Worm (Caenorhabditis elegans): ENCODE results near the gene sucg-1.
A peak's percentile ranks its signal among the peaks of the same experiment; 100 is the strongest.

The sucg-1 gene

ce11 chrIV:7747838-7748237, 19.1 kb downstream of the sucg-1 start, which contains the start of gene klo-1:
Gene klo-1 (minus strand): TSS chrIV:7748225.
- TF ChIP-seq nhr-80 (tag; optimal IDR thresholded peaks at IDR 0.05) (peak; percentile 77), D2030.7 (GFP tag; IDR thresholded peaks at IDR 0.05) (no peak)

DNA sequence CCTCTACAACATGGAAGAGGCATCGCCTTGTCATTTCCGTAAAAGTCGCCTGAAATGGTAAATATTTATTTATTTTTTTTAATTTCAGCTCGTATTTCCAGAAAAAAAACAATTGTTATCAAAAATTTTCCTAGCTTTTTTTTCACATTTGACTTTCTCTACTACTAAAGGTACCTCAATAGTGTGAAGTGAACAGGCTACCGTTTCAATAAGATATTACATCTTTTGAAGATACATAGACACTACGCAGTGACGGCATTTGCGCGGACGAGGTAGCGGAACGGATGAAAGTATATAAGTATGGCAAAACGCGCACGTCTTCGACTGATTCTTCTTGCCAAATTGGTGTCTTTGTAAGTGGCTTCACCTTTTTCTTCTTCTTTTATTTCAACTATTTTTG, 24.4 kb downstream of the sucg-1 start, which contains the start of gene col-14:
Gene col-14, plus strand, starts transcription at position 301 of the 400 bp plus-strand sequence.
- TF ChIP-seq Y67H2A.10 (GFP tag; conservative IDR thresholded peaks at IDR 0.05) (no peak), snpc-1.1 (tag; optimal IDR thresholded peaks at IDR 0.05; ENCODE audit: insufficient read depth) (no peak), mxl-1 (tag; optimal IDR thresholded peaks at IDR 0.05) (no peak), fkh-3 (tag; optimal IDR thresholded peaks at IDR 0.05) (no peak), madf-3 (GFP tag; IDR thresholded peaks at IDR 0.05) (no peak), ets-4 (GFP tag; optimal IDR thresholded peaks at IDR 0.05) (no peak), F23B12.7 (tag; optimal IDR thresholded peaks at IDR 0.05; ENCODE audit: insufficient read depth) (no peak), ztf-18 (tag; optimal IDR thresholded peaks at IDR 0.05) (no peak), F10E7.11 (tag; optimal IDR thresholded peaks at IDR 0.05) (no peak), hsf-1 (GFP tag; IDR thresholded peaks at IDR 0.05) (no peak), zfh-2 (GFP tag; conservative IDR thresholded peaks at IDR 0.05) (no peak), F57A8.1 (GFP tag; optimal IDR thresholded peaks at IDR 0.05) (no peak), ceh-91 (GFP tag; IDR thresholded peaks at IDR 0.05) (no peak), mes-4 (tag; optimal IDR thresholded peaks at IDR 0.05) (no peak), T26A5.8 (tag; optimal IDR thresholded peaks at IDR 0.05) (no peak), F22D6.2 (tag; optimal IDR thresholded peaks at IDR 0.05) (no peak), Y53G8AR.9 (GFP tag; conservative IDR thresholded peaks at IDR 0.05) (no peak), cebp-1 (GFP tag; IDR thresholded peaks at IDR 0.05) (no peak), cebp-1 (tag; optimal IDR thresholded peaks at IDR 0.05) (no peak), nhr-27 (tag; optimal IDR thresholded peaks at IDR 0.05) (no peak)

- TF ChIP-seq ccch-3 (GFP tag; optimal IDR thresholded peaks at IDR 0.05), result no peak
- TF ChIP-seq egrh-3 (GFP tag; IDR thresholded peaks at IDR 0.05), result peak; percentile 75; the same call in 1 of the 2 replicates
These were observed 25.4 kb downstream of the sucg-1 start for ce11 chrIV:7754114-7754513.

DNA sequence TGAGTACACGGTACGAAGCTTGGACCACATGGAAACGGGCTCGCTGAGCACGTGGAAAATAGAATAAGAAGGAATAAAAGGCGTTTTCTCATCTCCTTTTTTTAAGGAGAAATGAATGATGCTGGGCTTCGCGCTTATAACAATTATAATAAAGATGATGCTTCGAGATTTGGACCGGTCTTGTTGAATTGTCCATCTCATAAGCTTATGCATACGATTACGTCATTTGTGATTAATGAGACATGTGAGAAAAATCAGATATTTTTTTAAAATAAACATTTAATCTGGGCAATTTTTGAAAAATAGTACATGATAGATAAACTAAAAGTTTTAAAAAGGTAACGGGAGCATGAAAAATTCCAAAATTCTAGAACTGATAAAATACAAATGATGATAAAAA, 28.5 kb downstream of the sucg-1 start, which contains the start of gene C46A5.4:
Gene C46A5.4, minus strand, starts transcription at position 101 of the 400 bp plus-strand sequence.
- no peak for TF ChIP-seq T26A5.8 (tag; optimal IDR thresholded peaks at IDR 0.05)
- no peak for TF ChIP-seq somi-1 (GFP tag; optimal IDR thresholded peaks at IDR 0.05)
- TF ChIP-seq ztf-6 (GFP tag; IDR thresholded peaks at IDR 0.05), result no peak
- no peak for TF ChIP-seq F57A8.1 (GFP tag; optimal IDR thresholded peaks at IDR 0.05)
- no peak for TF ChIP-seq madf-10 (tag; optimal IDR thresholded peaks at IDR 0.05)
- no peak for TF ChIP-seq rec-8 (tag; optimal IDR thresholded peaks at IDR 0.05)
- no peak for TF ChIP-seq nhr-27 (tag; optimal IDR thresholded peaks at IDR 0.05)
- TF ChIP-seq ceh-79 (tag; optimal IDR thresholded peaks at IDR 0.05), result no peak
- no peak for TF ChIP-seq lin-35 (GFP tag; optimal IDR thresholded peaks at IDR 0.05)
- TF ChIP-seq rpc-1 (optimal IDR thresholded peaks at IDR 0.05), result no peak
- TF ChIP-seq rpc-1 (tag; optimal IDR thresholded peaks at IDR 0.05), result no peak
- no peak for TF ChIP-seq fkh-3 (tag; optimal IDR thresholded peaks at IDR 0.05)
- TF ChIP-seq nhr-179 (tag; optimal IDR thresholded peaks at IDR 0.05), result no peak
- TF ChIP-seq ekl-4 (GFP tag; IDR thresholded peaks at IDR 0.05), result no peak
- TF ChIP-seq nhr-120 (GFP tag; IDR thresholded peaks at IDR 0.05), result no peak

Data from whole organism, young adult.